Fruit fly (Drosophila melanogaster) whole organism, embryonic: Measurements from ENCODE around the gene Gale.

ENCODE experiments used
- Antp ChIP-seq: fragments of 200-800 bp; sonication (Bioruptor generic); optimal IDR thresholded peaks from 3 replicates; lab custom pipeline; 2016; ENCODE audit warnings: missing biosample characterization, missing genetic modification characterization
- Bteb2 ChIP-seq: fragments of 200-800 bp; sonication (Bioruptor generic); optimal IDR thresholded peaks from 2 replicates; lab custom pipeline; 2016; ENCODE audit warnings: missing biosample characterization, missing genetic modification characterization
- CG10209 ChIP-seq: fragments of 200-800 bp; sonication (Bioruptor generic); optimal IDR thresholded peaks from 3 replicates; lab custom pipeline; 2017; ENCODE audit warnings: missing biosample characterization, mild to moderate bottlenecking, missing genetic modification characterization, missing genetic modification reagents
- CG10543 ChIP-seq: fragments of 200-800 bp; sonication (Bioruptor generic); optimal IDR thresholded peaks from 3 replicates; lab custom pipeline; 2017; ENCODE audit warnings: missing biosample characterization, mild to moderate bottlenecking, missing genetic modification characterization, moderate library complexity
- CG11456 ChIP-seq: fragments of 200-800 bp; sonication (Bioruptor generic); IDR thresholded peaks from 3 replicates; pipeline ENCODE4 v1.3.6; 2022; ENCODE audit warnings: missing biosample characterization, missing genetic modification characterization
- CG12391 ChIP-seq: fragments of 200-800 bp; sonication (Bioruptor generic); optimal IDR thresholded peaks from 3 replicates; lab custom pipeline; 2018; ENCODE audit warnings: missing biosample characterization, mild to moderate bottlenecking, missing genetic modification characterization, moderate library complexity
- CG13296 ChIP-seq: fragments of 200-800 bp; sonication (Bioruptor generic); optimal IDR thresholded peaks from 3 replicates; lab custom pipeline; 2018; ENCODE audit warnings: missing biosample characterization, mild to moderate bottlenecking, missing genetic modification characterization
- CG1529 ChIP-seq: fragments of 200-800 bp; sonication (Bioruptor generic); optimal IDR thresholded peaks from 3 replicates; lab custom pipeline; 2018; ENCODE audit warnings: missing biosample characterization, missing genetic modification characterization
- CG1603 ChIP-seq: fragments of 200-800 bp; sonication (Bioruptor generic); optimal IDR thresholded peaks from 2 replicates; lab custom pipeline; 2019; ENCODE audit warnings: missing biosample characterization, mild to moderate bottlenecking, missing genetic modification characterization, moderate library complexity
- CG16813 ChIP-seq: fragments of 200-800 bp; sonication (Bioruptor generic); IDR thresholded peaks from 3 replicates; pipeline ENCODE4 v1.3.6; 2022; ENCODE audit warnings: missing biosample characterization, missing genetic modification characterization; ENCODE audit not compliant: partially characterized antibody
- CG17359 ChIP-seq: fragments of 200-800 bp; sonication (Bioruptor generic); optimal IDR thresholded peaks from 3 replicates; lab custom pipeline; 2018; ENCODE audit warnings: missing biosample characterization, mild to moderate bottlenecking, missing genetic modification characterization, moderate library complexity
- CG17385 ChIP-seq: fragments of 200-800 bp; sonication (Bioruptor generic); optimal IDR thresholded peaks from 3 replicates; lab custom pipeline; 2018; ENCODE audit warnings: missing biosample characterization, mild to moderate bottlenecking, missing genetic modification characterization
- CG17912 ChIP-seq: fragments of 200-800 bp; sonication (Bioruptor generic); optimal IDR thresholded peaks from 2 replicates; lab custom pipeline; 2018; ENCODE audit warnings: missing biosample characterization, mild to moderate bottlenecking, missing genetic modification characterization
- CG2120 ChIP-seq: fragments of 200-800 bp; sonication (Bioruptor generic); optimal IDR thresholded peaks from 3 replicates; lab custom pipeline; 2016; ENCODE audit warnings: missing biosample characterization, missing genetic modification characterization
- CG30431 ChIP-seq: fragments of 200-800 bp; sonication (Bioruptor generic); optimal IDR thresholded peaks from 2 replicates; lab custom pipeline; 2017; ENCODE audit warnings: missing biosample characterization, missing genetic modification characterization
- CG31388 ChIP-seq: fragments of 200-800 bp; sonication (Bioruptor generic); optimal IDR thresholded peaks from 2 replicates; lab custom pipeline; 2016; ENCODE audit warnings: missing biosample characterization, missing genetic modification characterization
- CG4617 ChIP-seq: fragments of 200-800 bp; sonication (Bioruptor generic); optimal IDR thresholded peaks from 3 replicates; lab custom pipeline; 2016; ENCODE audit warnings: missing biosample characterization, missing genetic modification characterization, borderline replicate concordance
- CG6654 ChIP-seq: fragments of 200-800 bp; sonication (Bioruptor generic); optimal IDR thresholded peaks from 2 replicates; lab custom pipeline; 2017; ENCODE audit warnings: missing biosample characterization, mild to moderate bottlenecking, missing genetic modification characterization
- CG6765 ChIP-seq: fragments of 200-800 bp; sonication (Bioruptor generic); optimal IDR thresholded peaks from 3 replicates; lab custom pipeline; 2017; ENCODE audit warnings: missing biosample characterization, mild to moderate bottlenecking, missing genetic modification characterization
- CG7745 ChIP-seq: fragments of 200-800 bp; sonication (Bioruptor generic); optimal IDR thresholded peaks from 2 replicates; lab custom pipeline; 2018; ENCODE audit warnings: missing biosample characterization, mild to moderate bottlenecking, missing genetic modification characterization, moderate library complexity
- CG9797 ChIP-seq: fragments of 200-800 bp; sonication (Bioruptor generic); optimal IDR thresholded peaks from 3 replicates; lab custom pipeline; 2018; ENCODE audit warnings: missing biosample characterization, mild to moderate bottlenecking, missing genetic modification characterization
- CG9876 ChIP-seq: fragments of 200-800 bp; sonication (Bioruptor generic); optimal IDR thresholded peaks from 2 replicates; lab custom pipeline; 2016; ENCODE audit warnings: missing biosample characterization, missing genetic modification characterization
- Chrac-16 ChIP-seq: fragments of 200-800 bp; sonication (Bioruptor generic); optimal IDR thresholded peaks from 3 replicates; lab custom pipeline; 2016; ENCODE audit warnings: missing biosample characterization, missing genetic modification characterization
- Dll ChIP-seq: fragments of 200-800 bp; sonication (Bioruptor generic); IDR thresholded peaks from 4 replicates; pipeline ENCODE4 v1.3.6; 2022; ENCODE audit warnings: missing biosample characterization, missing genetic modification characterization; ENCODE audit not compliant: partially characterized antibody
- NFAT ChIP-seq: fragments of 200-800 bp; sonication (Bioruptor generic); IDR thresholded peaks from 2 replicates; pipeline ENCODE4 v1.3.6; 2022; ENCODE audit warnings: missing biosample characterization, missing genetic modification characterization
- Scr ChIP-seq: fragments of 200-800 bp; sonication (Bioruptor generic); IDR thresholded peaks from 2 replicates; pipeline ENCODE4 v1.3.6; 2022; ENCODE audit warnings: missing biosample characterization, missing genetic modification characterization; ENCODE audit not compliant: partially characterized antibody
- Sox102F ChIP-seq: fragments of 200-800 bp; sonication (Bioruptor generic); optimal IDR thresholded peaks from 2 replicates; lab custom pipeline; 2018; ENCODE audit warnings: missing biosample characterization, mild to moderate bottlenecking, missing genetic modification characterization, moderate library complexity
- caup ChIP-seq: fragments of 200-800 bp; sonication (Bioruptor generic); optimal IDR thresholded peaks from 3 replicates; lab custom pipeline; 2017; ENCODE audit warnings: missing biosample characterization, mild to moderate bottlenecking, missing genetic modification characterization, moderate library complexity; ENCODE audit not compliant: severe bottlenecking
- chif ChIP-seq, 2 experiments: fragments of 200-800 bp; sonication (Bioruptor generic); optimal IDR thresholded peaks; 3 replicates each; lab custom pipeline; 2016; ENCODE audit warnings: missing biosample characterization in 2 of 2, missing genetic modification characterization in 2 of 2
- chinmo ChIP-seq: fragments of 200-800 bp; sonication (Bioruptor generic); IDR thresholded peaks from 4 replicates; pipeline ENCODE4 v1.3.6; 2022; ENCODE audit warnings: missing biosample characterization, missing genetic modification characterization; ENCODE audit not compliant: partially characterized antibody
- dpn ChIP-seq, 2 experiments: fragments of 200-800 bp; sonication (Bioruptor generic); optimal IDR thresholded peaks; 3 replicates each; lab custom pipeline; 2016; ENCODE audit warnings: missing biosample characterization in 2 of 2, missing genetic modification characterization in 2 of 2
- exex ChIP-seq: fragments of 200-800 bp; sonication (Bioruptor generic); optimal IDR thresholded peaks from 4 replicates; lab custom pipeline; 2018; ENCODE audit warnings: missing biosample characterization, mild to moderate bottlenecking, missing genetic modification characterization, moderate library complexity
- gsb ChIP-seq: fragments of 200-800 bp; sonication (Bioruptor generic); IDR thresholded peaks from 2 replicates; pipeline ENCODE4 v1.3.6; 2022; ENCODE audit warnings: missing biosample characterization, missing genetic modification characterization
- kni ChIP-seq: fragments of 200-800 bp; sonication (Bioruptor generic); optimal IDR thresholded peaks from 3 replicates; lab custom pipeline; 2017; ENCODE audit warnings: mild to moderate bottlenecking, missing biosample characterization, missing genetic modification reagents, missing genetic modification characterization
- odd ChIP-seq: fragments of 200-800 bp; sonication (Bioruptor generic); optimal IDR thresholded peaks from 2 replicates; lab custom pipeline; 2017; ENCODE audit warnings: missing biosample characterization, mild to moderate bottlenecking, missing genetic modification characterization
- pan ChIP-seq, 4 experiments: fragments of >200 bp in 3 of 4; fragments of 200-800 bp in 1 of 4; sonication (Bioruptor generic) in 1 of 4; optimal IDR thresholded peaks in 3 of 4; IDR thresholded peaks in 1 of 4; 2 replicates each; pipeline versions ENCODE4 v1.3.6 to Lab custom; 2017 to 2022; ENCODE audit warnings: missing biosample characterization in 2 of 4, missing genetic modification characterization in 2 of 4, mixed read lengths in 1 of 4
- pita ChIP-seq: fragments of 200-800 bp; sonication (Bioruptor generic); optimal IDR thresholded peaks from 2 replicates; lab custom pipeline; 2017; ENCODE audit warnings: missing biosample characterization, mild to moderate bottlenecking, missing genetic modification characterization
- ro ChIP-seq: fragments of 200-800 bp; sonication (Bioruptor generic); IDR thresholded peaks from 2 replicates; pipeline ENCODE4 v1.3.6; 2022; ENCODE audit warnings: missing biosample characterization, missing genetic modification characterization
- seq ChIP-seq: fragments of 200-800 bp; sonication (Bioruptor generic); IDR thresholded peaks from 2 replicates; pipeline ENCODE4 v1.3.6; 2022; ENCODE audit warnings: missing biosample characterization, missing genetic modification characterization
- sug ChIP-seq: fragments of 200-800 bp; optimal IDR thresholded peaks from 2 replicates; lab custom pipeline; 2019; ENCODE audit warnings: missing biosample characterization, mild to moderate bottlenecking, missing genetic modification characterization, moderate library complexity
- trh ChIP-seq: fragments of 200-800 bp; sonication (Bioruptor generic); optimal IDR thresholded peaks from 2 replicates; lab custom pipeline; 2016; ENCODE audit warnings: missing biosample characterization, missing genetic modification characterization
- ttk ChIP-seq: fragments of 200-800 bp; sonication (Bioruptor generic); IDR thresholded peaks from 2 replicates; pipeline ENCODE4 v2.1.2; 2022; ENCODE audit warnings: missing biosample characterization, missing genetic modification characterization
- unc-4 ChIP-seq: fragments of 200-800 bp; sonication (Bioruptor generic); IDR thresholded peaks from 2 replicates; pipeline ENCODE4 v1.3.6; 2022; ENCODE audit warnings: missing biosample characterization, missing genetic modification characterization; ENCODE audit not compliant: partially characterized antibody
- wdn ChIP-seq: fragments of 200-800 bp; sonication (Bioruptor generic); IDR thresholded peaks from 2 replicates; pipeline ENCODE4 v1.3.6; 2022; ENCODE audit warnings: missing biosample characterization, missing genetic modification characterization
- zen2 ChIP-seq: fragments of 200-800 bp; sonication (Bioruptor generic); IDR thresholded peaks from 3 replicates; pipeline ENCODE4 v1.3.6; 2022; ENCODE audit warnings: missing biosample characterization, missing genetic modification characterization; ENCODE audit not compliant: partially characterized antibody
- zfh1 ChIP-seq: fragments of 200-800 bp; sonication (Bioruptor generic); IDR thresholded peaks from 3 replicates; pipeline ENCODE4 v1.3.6; 2022; ENCODE audit warnings: missing biosample characterization, missing genetic modification characterization

The Gale gene

dm6 chr3L:633272-634254 is 14.8 kb upstream of the Gale start (continued):
- TF ChIP-seq unc-4 (GFP tag; lab: Robert Waterston, UW) (no peak), CG30431 (GFP tag; lab: Kevin White, UChicago) (peak; percentile 89), zfh1 (GFP tag; lab: Robert Waterston, UW) (peak; percentile 93), dpn (GFP tag; optimal IDR thresholded peaks at IDR 0.05; lab: Kevin White, UChicago) (peak; percentile 40 to 82), NFAT (GFP tag; lab: Robert Waterston, UW) (0 out of 2 replicates have a peak, but pooled peaks have one; percentile 24), CG6765 (GFP tag; lab: Kevin White, UChicago) (peak; percentile 11), kni (GFP tag; lab: Kevin White, UChicago) (peak; percentile 72), sug (tag; lab: Kevin White, UChicago) (peak; percentile 42), Bteb2 (GFP tag; lab: Kevin White, UChicago) (peak; percentile 20), zen2 (GFP tag; lab: Robert Waterston, UW) (no peak), CG13296 (no peak), CG16813 (GFP tag; lab: Robert Waterston, UW) (0 out of 3 replicates have a peak, but pooled peaks have one; percentile 28), CG17359 (peak; percentile 89), CG10543 (GFP tag; lab: Kevin White, UChicago) (peak; percentile 17), trh (peak; percentile 65), CG1529 (GFP tag; lab: Kevin White, UChicago) (peak; percentile 92), CG9876 (peak; percentile 69), CG31388 (GFP tag; lab: Kevin White, UChicago) (peak; percentile 49), CG12391 (tag; lab: Kevin White, UChicago) (peak; percentile 88), chif (GFP tag; optimal IDR thresholded peaks at IDR 0.05; lab: Kevin White, UChicago) (peak; percentile 87 to 94), gsb (no peak), odd (GFP tag; lab: Kevin White, UChicago) (peak; percentile 73), caup (peak; percentile 29), ttk (GFP tag; lab: Robert Waterston, UW) (peak; percentile 78), CG1603 (peak; percentile 92), CG4617 (GFP tag; lab: Kevin White, UChicago) (peak; percentile 71), seq (GFP tag; lab: Robert Waterston, UW) (peak; percentile 50), Chrac-16 (GFP tag; lab: Kevin White, UChicago) (peak; percentile 83), CG10209 (GFP tag; lab: Kevin White, UChicago) (peak; percentile 86), exex (peak; percentile 85), Sox102F (GFP tag; lab: Kevin White, UChicago) (peak; percentile 94), pita (no peak), Dll (GFP tag; lab: Robert Waterston, UW) (no peak), CG17912 (GFP tag; lab: Kevin White, UChicago) (peak; percentile 27), pan (optimal IDR thresholded peaks at IDR 0.05; lab: Kevin White, UChicago) (no peak), pan (GFP tag; optimal IDR thresholded peaks at IDR 0.05 in 1 of 2, IDR thresholded peaks at IDR 0.05 in 1 of 2) (peak in 1 of 2 experiments; percentile 86), CG2120 (GFP tag; lab: Kevin White, UChicago) (no peak), CG17385 (peak; percentile 77), ro (GFP tag; lab: Robert Waterston, UW) (peak; percentile 77), CG11456 (GFP tag; lab: Robert Waterston, UW) (peak; percentile 79), Antp (GFP tag; lab: Kevin White, UChicago) (peak; percentile 87), CG7745 (tag; lab: Kevin White, UChicago) (peak; percentile 29), wdn (GFP tag; lab: Robert Waterston, UW) (0 out of 2 replicates have a peak, but pooled peaks have one; percentile 5), chinmo (GFP tag; lab: Robert Waterston, UW) (peak; percentile 74; the same call in 2 of the 4 replicates), CG9797 (GFP tag; lab: Kevin White, UChicago) (no peak), Scr (GFP tag; lab: Robert Waterston, UW) (no peak), CG6654 (GFP tag; lab: Kevin White, UChicago) (peak; percentile 76)
